Fruit fly (Drosophila melanogaster) whole organism, wandering third instar larva: Measurements from ENCODE around the gene CG14621.

Experiments used
- Hr78 ChIP-seq: fragments of >200 bp; optimal IDR thresholded peaks from 2 replicates; lab custom pipeline; 2017; ENCODE audit warnings: missing biosample characterization, missing genetic modification characterization
- h ChIP-seq: fragments of 200-800 bp; sonication (Bioruptor generic); optimal IDR thresholded peaks from 3 replicates; lab custom pipeline; 2016; ENCODE audit warnings: missing biosample characterization, mild to moderate bottlenecking, missing genetic modification characterization
- pan ChIP-seq: fragments of >200 bp; optimal IDR thresholded peaks from 2 replicates; lab custom pipeline; 2017

- TF ChIP-seq pan (lab: Kevin White, UChicago) (no peak), h (GFP tag; lab: Kevin White, UChicago) (peak; percentile 42), Hr78 (GFP tag; lab: Kevin White, UChicago) (no peak)
Observed at dm6 chrX:22456180-22456948, 12.3 kb downstream of the CG14621 start.
